Fruit fly (Drosophila melanogaster) whole organism, embryonic: ENCODE results near the gene CG14459.

Source experiments
- CG10979 ChIP-seq: fragments of 200-800 bp; sonication (Bioruptor generic); optimal IDR thresholded peaks from 2 replicates; lab custom pipeline; 2018; ENCODE audit warnings: missing biosample characterization, mild to moderate bottlenecking, missing genetic modification characterization, moderate library complexity
- CG13296 ChIP-seq: fragments of 200-800 bp; sonication (Bioruptor generic); optimal IDR thresholded peaks from 3 replicates; lab custom pipeline; 2018; ENCODE audit warnings: missing biosample characterization, mild to moderate bottlenecking, missing genetic modification characterization
- CG17385 ChIP-seq: fragments of 200-800 bp; sonication (Bioruptor generic); optimal IDR thresholded peaks from 3 replicates; lab custom pipeline; 2018; ENCODE audit warnings: missing biosample characterization, mild to moderate bottlenecking, missing genetic modification characterization
- CG5953 ChIP-seq: fragments of 200-800 bp; sonication (Bioruptor generic); IDR thresholded peaks from 2 replicates; pipeline ENCODE4 v1.3.6; 2022; ENCODE audit warnings: missing biosample characterization, missing genetic modification characterization
- Oli ChIP-seq: fragments of 200-800 bp; sonication (Bioruptor generic); optimal IDR thresholded peaks from 2 replicates; lab custom pipeline; 2018; ENCODE audit warnings: missing biosample characterization, mild to moderate bottlenecking, missing genetic modification characterization, moderate library complexity
- Optix ChIP-seq: fragments of 200-800 bp; sonication (Bioruptor generic); IDR thresholded peaks from 3 replicates; pipeline ENCODE4 v1.3.6; 2022; ENCODE audit warnings: missing biosample characterization, missing genetic modification characterization
- da ChIP-seq: fragments of 200-800 bp; sonication (Bioruptor generic); optimal IDR thresholded peaks from 2 replicates; lab custom pipeline; 2016; ENCODE audit warnings: missing biosample characterization, missing genetic modification characterization
- fd64A ChIP-seq: fragments of 200-800 bp; sonication (Bioruptor generic); optimal IDR thresholded peaks from 3 replicates; lab custom pipeline; 2018; ENCODE audit warnings: missing biosample characterization, mild to moderate bottlenecking, missing genetic modification characterization
- gce ChIP-seq: fragments of 200-800 bp; sonication (Bioruptor generic); IDR thresholded peaks from 3 replicates; pipeline ENCODE4 v1.3.6; 2022; ENCODE audit warnings: missing biosample characterization, missing genetic modification characterization
- insv ChIP-seq, 2 experiments: fragments of 200-800 bp; sonication (Bioruptor generic); optimal IDR thresholded peaks; 3 replicates each; lab custom pipeline; 2016 to 2018; ENCODE audit warnings: missing biosample characterization in 2 of 2, missing genetic modification characterization in 2 of 2
- stwl ChIP-seq: fragments of 200-800 bp; sonication (Bioruptor generic); optimal IDR thresholded peaks from 3 replicates; lab custom pipeline; 2018; ENCODE audit warnings: missing biosample characterization, mild to moderate bottlenecking, missing genetic modification characterization, moderate library complexity
- unc-4 ChIP-seq: fragments of 200-800 bp; sonication (Bioruptor generic); IDR thresholded peaks from 2 replicates; pipeline ENCODE4 v1.3.6; 2022; ENCODE audit warnings: missing biosample characterization, missing genetic modification characterization; ENCODE audit not compliant: partially characterized antibody

DNA sequence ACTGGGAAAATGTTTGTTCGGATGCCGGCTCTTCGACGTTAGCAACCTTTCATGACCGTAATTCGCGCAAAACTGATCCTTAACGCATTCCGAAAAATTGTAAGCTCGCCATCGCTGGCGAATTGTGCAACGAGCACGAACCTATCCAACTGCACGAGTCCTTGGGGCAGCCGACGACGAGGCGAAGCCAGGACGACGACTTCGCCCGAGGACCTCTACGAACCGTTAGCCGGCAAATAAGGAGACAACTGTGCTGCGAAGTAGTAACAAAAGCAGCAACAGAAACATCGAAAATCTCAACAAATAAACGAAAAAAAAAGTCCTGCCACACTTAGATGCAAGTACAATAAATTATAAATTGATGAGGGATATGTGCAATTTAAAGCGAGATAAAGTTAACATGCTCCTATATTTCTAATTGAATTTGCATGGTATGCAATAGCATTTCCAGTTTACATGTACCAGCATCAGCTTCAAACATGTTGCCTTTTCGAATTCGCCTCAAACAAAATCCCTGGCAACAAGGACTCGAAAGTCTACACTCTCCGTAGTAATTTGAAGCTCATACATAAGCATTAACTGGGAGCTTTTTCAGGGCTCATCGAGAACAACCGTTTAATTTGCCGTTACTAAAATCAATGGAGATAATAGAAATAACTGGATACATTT lies at the start of gene CG14459:
- TF ChIP-seq CG10979 (no peak), stwl (tag; lab: Kevin White, UChicago) (no peak), CG13296 (no peak), unc-4 (GFP tag; lab: Robert Waterston, UW) (no peak), CG17385 (GFP tag; lab: Kevin White, UChicago) (no peak), insv (GFP tag; optimal IDR thresholded peaks at IDR 0.05; lab: Kevin White, UChicago) (no peak), Optix (GFP tag; lab: Robert Waterston, UW) (no peak), CG5953 (GFP tag; lab: Robert Waterston, UW) (no peak), gce (GFP tag; lab: Robert Waterston, UW) (no peak), da (no peak), Oli (tag; lab: Kevin White, UChicago) (no peak), fd64A (GFP tag; lab: Kevin White, UChicago) (no peak)
